Fruit fly (Drosophila melanogaster): ENCODE results near the gene Sarm.

Sarm gene

DNA sequence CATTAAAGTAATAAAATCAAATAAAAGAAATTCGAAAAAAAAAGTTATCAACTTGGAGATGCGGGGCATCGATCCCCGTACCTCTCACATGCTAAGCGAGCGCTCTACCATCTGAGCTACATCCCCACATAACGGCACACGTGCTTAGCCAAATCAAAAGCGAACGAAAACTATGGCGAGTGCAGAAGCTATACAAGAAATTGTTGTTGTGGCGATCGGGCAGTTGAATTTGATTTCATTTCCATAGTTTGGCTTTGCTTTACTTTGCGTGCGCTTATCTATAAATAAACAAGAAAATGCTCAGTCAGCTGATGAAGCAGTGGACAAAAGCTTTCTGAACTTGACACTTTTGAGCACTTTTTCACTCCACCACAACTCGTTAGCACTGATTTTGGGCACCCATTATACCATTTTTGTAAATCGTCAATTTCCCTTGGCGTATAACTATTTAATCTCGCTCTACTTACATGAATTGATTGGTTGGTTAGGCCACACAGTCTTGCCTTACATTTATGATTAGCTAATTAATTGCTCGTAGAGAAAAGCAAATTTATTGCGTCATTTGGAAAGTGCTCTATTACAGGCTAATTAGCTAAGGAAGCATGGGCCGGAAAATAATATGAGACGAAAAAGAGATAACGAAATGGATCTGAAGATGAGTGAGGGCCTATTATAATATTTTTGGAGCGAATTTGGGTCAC, 35.0 kb upstream of the Sarm start (continued):
- no peak for TF ChIP-seq CG3065 (GFP tag; optimal IDR thresholded peaks at IDR 0.05)
- no peak for TF ChIP-seq otp (GFP tag; IDR thresholded peaks at IDR 0.05)
- peak; percentile 25 for TF ChIP-seq CG13296 (GFP tag; optimal IDR thresholded peaks at IDR 0.05)
- no peak for TF ChIP-seq Dfd (GFP tag; optimal IDR thresholded peaks at IDR 0.05)
- no peak for TF ChIP-seq unpg (GFP tag; optimal IDR thresholded peaks at IDR 0.05)
- TF ChIP-seq slbo (GFP tag; IDR thresholded peaks at IDR 0.05): 0 out of 2 replicates have a peak, but pooled peaks have one; percentile 8
- TF ChIP-seq Fer1 (GFP tag; optimal IDR thresholded peaks at IDR 0.05): peak; percentile 36
- TF ChIP-seq CG8089 (GFP tag; optimal IDR thresholded peaks at IDR 0.05): no peak
- TF ChIP-seq fu2 (GFP tag; optimal IDR thresholded peaks at IDR 0.05): no peak
- no peak for TF ChIP-seq HmgD (GFP tag; optimal IDR thresholded peaks at IDR 0.05)
- peak; percentile 98 for TF ChIP-seq Bdp1 (GFP tag; optimal IDR thresholded peaks at IDR 0.05)
- TF ChIP-seq jing (GFP tag; optimal IDR thresholded peaks at IDR 0.05): no peak
- TF ChIP-seq Optix (GFP tag; IDR thresholded peaks at IDR 0.05): no peak
- peak; percentile 77 for TF ChIP-seq Bgb (GFP tag; IDR thresholded peaks at IDR 0.05; ENCODE audit: partially characterized antibody)
- TF ChIP-seq tll (GFP tag; optimal IDR thresholded peaks at IDR 0.05): no peak
- peak; percentile 5 for TF ChIP-seq CG12071 (GFP tag; optimal IDR thresholded peaks at IDR 0.05)
- peak; percentile 56; the same call in 1 of the 2 replicates for TF ChIP-seq CG13287 (GFP tag; IDR thresholded peaks at IDR 0.05; ENCODE audit: partially characterized antibody)
- TF ChIP-seq tio (GFP tag; optimal IDR thresholded peaks at IDR 0.05): no peak
- no peak for TF ChIP-seq ash1 (GFP tag; optimal IDR thresholded peaks at IDR 0.05)
- TF ChIP-seq E2f1 (GFP tag; IDR thresholded peaks at IDR 0.05): no peak
- no peak for TF ChIP-seq CG30020 (tag; optimal IDR thresholded peaks at IDR 0.05)
- TF ChIP-seq ind (GFP tag; optimal IDR thresholded peaks at IDR 0.05): no peak
- no peak for TF ChIP-seq CG7839 (tag; optimal IDR thresholded peaks at IDR 0.05)
- TF ChIP-seq CG12155 (GFP tag; optimal IDR thresholded peaks at IDR 0.05): no peak
- TF ChIP-seq tna (GFP tag; IDR thresholded peaks at IDR 0.05; ENCODE audit: partially characterized antibody): peak; percentile 76
- TF ChIP-seq ci (GFP tag; IDR thresholded peaks at IDR 0.05): peak; percentile 55; the same call in 1 of the 3 replicates
- no peak for TF ChIP-seq Abd-B (GFP tag; optimal IDR thresholded peaks at IDR 0.05)
- TF ChIP-seq repo (GFP tag; optimal IDR thresholded peaks at IDR 0.05): no peak
- TF ChIP-seq CG1602 (GFP tag; optimal IDR thresholded peaks at IDR 0.05): no peak
- no peak for TF ChIP-seq CG11696 (GFP tag; IDR thresholded peaks at IDR 0.05)
- no peak for TF ChIP-seq aop (GFP tag; IDR thresholded peaks at IDR 0.05)
- peak; percentile 9 for TF ChIP-seq sug (tag; optimal IDR thresholded peaks at IDR 0.05)
- TF ChIP-seq Fer3 (tag; optimal IDR thresholded peaks at IDR 0.05): no peak
- TF ChIP-seq D (optimal IDR thresholded peaks at IDR 0.05): no peak
- TF ChIP-seq D (GFP tag; optimal IDR thresholded peaks at IDR 0.05): no peak
- TF ChIP-seq bcd (GFP tag; optimal IDR thresholded peaks at IDR 0.05): no peak
- no peak for TF ChIP-seq CG12744 (GFP tag; optimal IDR thresholded peaks at IDR 0.05)
- no peak for TF ChIP-seq cato (GFP tag; optimal IDR thresholded peaks at IDR 0.05; ENCODE audit: borderline replicate concordance)
- peak; percentile 73 for TF ChIP-seq CG6791 (GFP tag; IDR thresholded peaks at IDR 0.05; ENCODE audit: partially characterized antibody)
- no peak for TF ChIP-seq eyg (GFP tag; optimal IDR thresholded peaks at IDR 0.05)
- no peak for TF ChIP-seq chn (GFP tag; optimal IDR thresholded peaks at IDR 0.05)
- 0 out of 4 replicates have a peak, but pooled peaks have one; percentile 15 for TF ChIP-seq Dll (GFP tag; IDR thresholded peaks at IDR 0.05; ENCODE audit: partially characterized antibody)
- no peak for TF ChIP-seq grn (GFP tag; optimal IDR thresholded peaks at IDR 0.05)
- TF ChIP-seq Max (GFP tag; optimal IDR thresholded peaks at IDR 0.05): no peak
- TF ChIP-seq sob (GFP tag; IDR thresholded peaks at IDR 0.05): no peak
- TF ChIP-seq Chrac-16 (GFP tag; optimal IDR thresholded peaks at IDR 0.05): no peak
- peak; percentile 92 for TF ChIP-seq CG18011 (GFP tag; optimal IDR thresholded peaks at IDR 0.05)
- no peak for TF ChIP-seq Hmr (GFP tag; optimal IDR thresholded peaks at IDR 0.05)
- TF ChIP-seq knrl (GFP tag; IDR thresholded peaks at IDR 0.05; ENCODE audit: partially characterized antibody): peak; percentile 40; the same call in 2 of the 3 replicates

All from whole organism, embryonic.